Worm (Caenorhabditis elegans): ENCODE measurements around the gene srj-13.

- no peak for TF ChIP-seq jun-1 (tag; optimal IDR thresholded peaks at IDR 0.05)
- no peak for TF ChIP-seq nhr-28 (tag; optimal IDR thresholded peaks at IDR 0.05)
- TF ChIP-seq sptf-1 (tag; optimal IDR thresholded peaks at IDR 0.05), result no peak
- TF ChIP-seq fos-1 (tag; optimal IDR thresholded peaks at IDR 0.05), result no peak
- TF ChIP-seq nhr-71 (tag; optimal IDR thresholded peaks at IDR 0.05), result no peak
- no peak for TF ChIP-seq elt-2 (tag; optimal IDR thresholded peaks at IDR 0.05)
- no peak for TF ChIP-seq lin-14 (GFP tag; optimal IDR thresholded peaks at IDR 0.05)
Measured at ce11 chrV:7416569-7416968, 14.1 kb downstream of the srj-13 start.

Data from whole organism, L1 larva.